Worm (Caenorhabditis elegans) whole organism, young adult: Measurements from ENCODE around the gene C25H3.1.

ENCODE experiments used
- B0019.2 ChIP-seq: fragments of 200-800 bp; sonication (Bioruptor generic); conservative IDR thresholded peaks from 2 replicates; pipeline ENCODE4 v1.3.6; 2022; ENCODE audit warnings: missing genetic modification reagents, missing genetic modification characterization, missing compliant biosample characterization
- B0035.1 ChIP-seq: sonication (generic microtip); optimal IDR thresholded peaks from 2 replicates; lab custom pipeline; 2016; ENCODE audit warnings: missing genetic modification characterization, mild to moderate bottlenecking, missing compliant biosample characterization, missing genotype, missing genetic modification reagents
- C17E4.6 ChIP-seq: fragments of 200-800 bp; sonication (Bioruptor generic); IDR thresholded peaks from 2 replicates; pipeline ENCODE4 v1.3.6; 2022; ENCODE audit warnings: missing genetic modification reagents, missing genetic modification characterization, missing compliant biosample characterization
- F10E7.11 ChIP-seq: sonication (generic microtip); optimal IDR thresholded peaks from 2 replicates; lab custom pipeline; 2017; ENCODE audit warnings: mild to moderate bottlenecking, missing genetic modification characterization, moderate library complexity, missing compliant biosample characterization
- F23B12.7 ChIP-seq: sonication (generic microtip); optimal IDR thresholded peaks from 2 replicates; lab custom pipeline; 2017; ENCODE audit warnings: missing genetic modification characterization, mild to moderate bottlenecking, missing compliant biosample characterization, antibody characterized with exemption, moderate library complexity; ENCODE audit not compliant: insufficient read depth
- F55B11.4 ChIP-seq: sonication (generic microtip); optimal IDR thresholded peaks from 2 replicates; lab custom pipeline; 2016; ENCODE audit warnings: missing compliant biosample characterization, missing genetic modification characterization, borderline replicate concordance; ENCODE audit not compliant: insufficient read depth
- T07F8.4 ChIP-seq: sonication (generic microtip); optimal IDR thresholded peaks from 2 replicates; lab custom pipeline; 2016; ENCODE audit warnings: mild to moderate bottlenecking, missing genetic modification characterization, moderate library complexity, missing compliant biosample characterization
- T26A5.8 ChIP-seq: sonication (generic microtip); optimal IDR thresholded peaks from 2 replicates; lab custom pipeline; 2016; ENCODE audit warnings: missing genetic modification characterization, missing compliant biosample characterization
- Y53F4B.3 ChIP-seq: fragments of 200-800 bp; sonication (Bioruptor generic); IDR thresholded peaks from 2 replicates; pipeline ENCODE4 v1.3.6; 2022; ENCODE audit warnings: missing genetic modification reagents, missing genetic modification characterization, missing compliant biosample characterization
- ZK185.1 ChIP-seq: sonication (generic microtip); optimal IDR thresholded peaks from 2 replicates; lab custom pipeline; 2016; ENCODE audit warnings: mild to moderate bottlenecking, missing genetic modification characterization, missing compliant biosample characterization; ENCODE audit not compliant: poor library complexity, severe bottlenecking
- aptf-2 ChIP-seq: fragments of 200-800 bp; sonication (Bioruptor generic); conservative IDR thresholded peaks from 2 replicates; pipeline ENCODE4 v1.3.6; 2022; ENCODE audit warnings: missing genetic modification reagents, missing genetic modification characterization, missing compliant biosample characterization
- atf-7 ChIP-seq: sonication (generic microtip); optimal IDR thresholded peaks from 2 replicates; lab custom pipeline; 2017; ENCODE audit warnings: mild to moderate bottlenecking, missing genetic modification characterization, missing compliant biosample characterization
- athp-1 ChIP-seq: sonication (generic microtip); optimal IDR thresholded peaks from 2 replicates; lab custom pipeline; 2017; ENCODE audit warnings: mild to moderate bottlenecking, missing genetic modification characterization, missing compliant biosample characterization
- attf-3 ChIP-seq: fragments of 200-800 bp; sonication (Bioruptor generic); conservative IDR thresholded peaks from 2 replicates; pipeline ENCODE4 v1.3.6; 2022; ENCODE audit warnings: missing genetic modification reagents, missing genetic modification characterization, missing compliant biosample characterization
- ceh-58 ChIP-seq: fragments of 200-800 bp; sonication (Bioruptor generic); IDR thresholded peaks from 2 replicates; pipeline ENCODE4 v1.3.6; 2022; ENCODE audit warnings: missing genetic modification characterization, missing compliant biosample characterization
- chd-7 ChIP-seq: sonication (generic microtip); optimal IDR thresholded peaks from 2 replicates; lab custom pipeline; 2016; ENCODE audit warnings: mild to moderate bottlenecking, missing genetic modification characterization, moderate library complexity, missing compliant biosample characterization
- die-1 ChIP-seq: sonication (generic microtip); optimal IDR thresholded peaks from 2 replicates; lab custom pipeline; 2016; ENCODE audit warnings: missing genotype, mild to moderate bottlenecking, missing genetic modification characterization, missing compliant biosample characterization
- ekl-4 ChIP-seq: fragments of 200-800 bp; sonication (Bioruptor generic); IDR thresholded peaks from 2 replicates; pipeline ENCODE4 v1.3.6; 2022; ENCODE audit warnings: missing genetic modification reagents, missing genetic modification characterization, missing compliant biosample characterization
- fkh-3 ChIP-seq: sonication (generic microtip); optimal IDR thresholded peaks from 2 replicates; lab custom pipeline; 2016; ENCODE audit warnings: mild to moderate bottlenecking, missing genetic modification characterization, missing compliant biosample characterization
- lag-1 ChIP-seq: fragments of 200-800 bp; sonication (Bioruptor generic); IDR thresholded peaks from 2 replicates; pipeline ENCODE4 v1.3.6; 2022; ENCODE audit warnings: missing genetic modification reagents, missing genetic modification characterization, missing compliant biosample characterization
- lin-35 ChIP-seq, 3 experiments: fragments of 150-350 bp in 2 of 3; sonication (generic microtip) in 1 of 3; optimal IDR thresholded peaks; 2 replicates each; lab custom pipeline; 2014 to 2018; ENCODE audit warnings: missing biosample characterization in 3 of 3, missing genetic modification characterization in 3 of 3, missing genetic modification reagents in 3 of 3
- madf-6 ChIP-seq: fragments of 200-800 bp; sonication (Bioruptor generic); IDR thresholded peaks from 2 replicates; pipeline ENCODE4 v1.3.6; 2022; ENCODE audit warnings: missing genetic modification reagents, missing genetic modification characterization, missing compliant biosample characterization
- mcd-1 ChIP-seq: fragments of 200-800 bp; sonication (Bioruptor generic); IDR thresholded peaks from 2 replicates; pipeline ENCODE4 v1.3.6; 2022; ENCODE audit warnings: missing genetic modification reagents, missing genetic modification characterization, missing compliant biosample characterization
- mes-4 ChIP-seq: sonication (generic microtip); optimal IDR thresholded peaks from 2 replicates; lab custom pipeline; 2016; ENCODE audit warnings: missing genotype, missing genetic modification characterization, missing compliant biosample characterization
- nhr-80 ChIP-seq: sonication (generic microtip); optimal IDR thresholded peaks from 2 replicates; lab custom pipeline; 2016; ENCODE audit warnings: missing genetic modification characterization, missing compliant biosample characterization
- nhr-90 ChIP-seq: sonication (generic microtip); optimal IDR thresholded peaks from 2 replicates; lab custom pipeline; 2016; ENCODE audit warnings: missing genotype, mild to moderate bottlenecking, missing genetic modification characterization, missing compliant biosample characterization
- rec-8 ChIP-seq, 2 experiments: sonication (generic microtip); optimal IDR thresholded peaks; 2 replicates each; lab custom pipeline; 2016; ENCODE audit warnings: mild to moderate bottlenecking in 2 of 2, missing genetic modification characterization in 2 of 2, missing genetic modification reagents in 2 of 2, missing genotype in 2 of 2, missing biosample characterization in 1 of 2, missing compliant biosample characterization in 1 of 2, moderate library complexity in 1 of 2
- tbp1 ChIP-seq: fragments of 200-800 bp; sonication (Bioruptor generic); optimal IDR thresholded peaks from 2 replicates; lab custom pipeline; 2018; ENCODE audit warnings: mild to moderate bottlenecking, missing genetic modification characterization, missing compliant biosample characterization
- tbx-9 ChIP-seq: sonication (generic microtip); optimal IDR thresholded peaks from 2 replicates; lab custom pipeline; 2016; ENCODE audit warnings: borderline replicate concordance, missing genetic modification characterization, inconsistent platforms, missing compliant biosample characterization
- unc-62 ChIP-seq: fragments of 150-350 bp; optimal IDR thresholded peaks from 2 replicates; lab custom pipeline; 2014; ENCODE audit warnings: missing biosample characterization, missing genetic modification reagents, missing genetic modification characterization
- ztf-18 ChIP-seq: sonication (generic microtip); optimal IDR thresholded peaks from 2 replicates; lab custom pipeline; 2016; ENCODE audit warnings: missing genotype, mild to moderate bottlenecking, missing genetic modification characterization, missing compliant biosample characterization
- ztf-25 ChIP-seq: fragments of 200-800 bp; sonication (Bioruptor generic); IDR thresholded peaks from 2 replicates; pipeline ENCODE4 v1.3.6; 2022; ENCODE audit warnings: missing genetic modification reagents, missing genetic modification characterization, missing compliant biosample characterization
- ztf-26 ChIP-seq: sonication (generic microtip); optimal IDR thresholded peaks from 2 replicates; lab custom pipeline; 2017; ENCODE audit warnings: missing genetic modification characterization, missing compliant biosample characterization

C25H3.1 gene

DNA sequence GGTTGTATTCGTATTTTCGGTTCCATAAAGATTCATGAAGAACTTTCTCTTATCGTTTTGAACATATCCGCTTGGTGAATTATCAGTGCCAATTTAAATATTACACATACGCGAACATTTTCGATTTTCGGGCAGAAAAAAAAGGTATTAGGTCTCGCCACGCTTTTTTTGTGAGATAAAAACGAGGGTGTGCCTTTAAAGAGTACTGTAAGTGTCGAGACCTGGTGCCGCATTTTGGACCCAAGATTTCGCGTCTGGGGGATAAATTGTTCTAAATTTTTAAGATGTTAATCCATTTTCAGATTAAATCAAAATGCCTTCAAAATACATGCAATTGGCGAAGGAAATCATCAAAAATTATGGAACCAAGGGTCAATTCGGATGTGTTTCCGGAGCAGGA is 5.0 kb upstream of the C25H3.1 start, which contains the start of gene C25H3.3:
C25H3.3 (plus strand) TSS at position 301 of the 400 bp plus-strand sequence.
- TF ChIP-seq ztf-25 (GFP tag; lab: Robert Waterston, UW), result no peak
- TF ChIP-seq nhr-90 (tag; lab: Kevin White, UChicago), result no peak
- no peak for TF ChIP-seq F55B11.4 (tag; lab: Kevin White, UChicago)
- TF ChIP-seq unc-62 (GFP tag; lab: Kevin White, UChicago), result no peak
- no peak for TF ChIP-seq rec-8 (tag; optimal IDR thresholded peaks at IDR 0.05; lab: Kevin White, UChicago)
- TF ChIP-seq Y53F4B.3 (GFP tag; lab: Robert Waterston, UW), result no peak
- no peak for TF ChIP-seq attf-3 (GFP tag; lab: Robert Waterston, UW)
- no peak for TF ChIP-seq ZK185.1 (tag; lab: Kevin White, UChicago)
- TF ChIP-seq B0035.1, result no peak
- no peak for TF ChIP-seq tbx-9 (tag; lab: Kevin White, UChicago)
- TF ChIP-seq lin-35 (GFP tag; optimal IDR thresholded peaks at IDR 0.05; lab: Kevin White, UChicago), result no peak
- TF ChIP-seq, all 124 proteins: peak for 0

DNA sequence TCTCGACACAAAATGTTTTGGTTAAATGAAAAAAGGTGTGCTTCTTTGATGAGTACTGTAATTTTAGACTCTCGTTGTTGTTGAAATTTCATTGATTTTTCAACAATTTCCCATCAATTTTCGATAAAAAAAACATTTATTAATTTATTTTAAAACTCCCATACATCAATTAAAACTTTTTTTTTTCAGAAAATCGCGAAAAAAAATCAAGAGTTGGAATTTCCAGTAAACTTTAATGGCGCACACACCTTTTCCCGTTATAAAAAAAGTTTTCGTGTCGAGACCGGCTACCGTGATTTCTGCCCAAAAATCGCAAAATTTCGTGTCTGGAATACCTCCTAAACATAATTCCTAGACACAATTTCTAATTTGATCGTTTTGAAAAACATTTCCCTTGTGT is 4.1 kb upstream of the C25H3.1 start, which contains the start of gene C25H3.14:
C25H3.14 (plus strand) TSS at position 301 of the 400 bp plus-strand sequence.
- no peak for TF ChIP-seq ceh-58 (GFP tag; lab: Robert Waterston, UW)

DNA sequence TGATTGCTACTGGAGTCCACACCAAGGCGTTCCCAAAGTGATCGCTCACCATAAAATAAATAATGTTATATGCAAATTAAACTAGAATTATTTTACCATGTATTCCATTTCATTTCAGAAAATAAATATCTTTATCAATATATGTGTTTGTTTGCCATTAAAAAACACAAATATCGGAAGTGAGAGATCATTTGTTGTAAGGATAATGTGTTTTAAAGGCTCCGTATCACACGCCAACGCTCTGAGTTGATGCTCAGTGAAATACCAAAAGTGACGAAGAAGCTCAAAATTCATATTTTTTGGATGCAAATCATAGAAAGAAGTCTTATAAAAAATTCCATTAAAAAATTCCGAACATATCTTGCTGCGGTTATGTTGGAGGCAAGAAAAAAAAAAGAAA is 2.7 kb upstream of the C25H3.1 start:
- no peak for TF ChIP-seq T26A5.8
- TF ChIP-seq madf-6 (GFP tag; lab: Robert Waterston, UW), result no peak
- TF ChIP-seq atf-7 (tag; lab: Kevin White, UChicago), result no peak
- TF ChIP-seq tbp1 (GFP tag; lab: Kevin White, UChicago), result no peak
- TF ChIP-seq T07F8.4 (tag; lab: Kevin White, UChicago), result no peak
- TF ChIP-seq fkh-3 (tag; lab: Kevin White, UChicago), result no peak
- no peak for TF ChIP-seq chd-7 (tag; lab: Kevin White, UChicago)
- no peak for TF ChIP-seq B0019.2 (GFP tag; lab: Robert Waterston, UW)
- no peak for TF ChIP-seq ztf-26 (tag; lab: Kevin White, UChicago)
- no peak for TF ChIP-seq nhr-80 (tag; lab: Kevin White, UChicago)
- TF ChIP-seq, all 124 proteins: peak for 0

DNA sequence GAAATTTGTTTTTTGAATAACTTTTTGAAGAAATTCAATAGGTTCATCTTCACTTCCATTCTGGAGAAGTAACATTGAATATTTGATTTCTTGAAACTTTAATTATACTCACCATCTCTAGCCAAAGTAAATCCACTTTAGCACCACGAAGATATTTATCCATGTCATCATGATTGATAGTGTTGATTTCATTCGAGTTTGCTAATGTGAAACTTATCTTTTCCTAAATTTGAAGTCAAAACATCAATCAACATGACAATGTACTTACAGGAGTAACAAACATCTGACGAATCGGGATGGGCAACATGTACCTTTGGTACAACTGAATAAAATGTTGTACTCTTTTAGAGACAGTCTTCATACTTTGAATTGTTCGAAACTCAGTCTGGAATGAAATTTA is 1.5 kb upstream of the C25H3.1 start:
- TF ChIP-seq C17E4.6 (GFP tag; lab: Robert Waterston, UW), result no peak
- no peak for TF ChIP-seq F10E7.11
- TF ChIP-seq ekl-4 (GFP tag; lab: Robert Waterston, UW), result no peak
- TF ChIP-seq ZK185.1 (tag; lab: Kevin White, UChicago), result no peak
- TF ChIP-seq aptf-2 (GFP tag; lab: Robert Waterston, UW), result no peak
- no peak for TF ChIP-seq ztf-18 (tag; lab: Kevin White, UChicago)
- no peak for TF ChIP-seq rec-8 (tag; optimal IDR thresholded peaks at IDR 0.05; lab: Kevin White, UChicago)
- TF ChIP-seq F23B12.7 (tag; lab: Kevin White, UChicago), result no peak
- no peak for TF ChIP-seq mcd-1 (GFP tag; lab: Robert Waterston, UW)
- TF ChIP-seq die-1 (tag; lab: Kevin White, UChicago), result no peak
- TF ChIP-seq lag-1 (GFP tag; lab: Robert Waterston, UW), result no peak
- TF ChIP-seq mes-4 (tag; lab: Kevin White, UChicago), result no peak
- no peak for TF ChIP-seq athp-1 (tag; lab: Kevin White, UChicago)
